Worm (Caenorhabditis elegans): ENCODE results near the gene F32A11.1.

Gene F32A11.1

ce11 chrII:13199674-13200215 lies 42.6 kb downstream of the F32A11.1 start, which contains the start of gene btf-1:
TSS of gene btf-1 (plus strand) at chrII:13200165.
- peak; percentile 55 for TF ChIP-seq spr-1 (tag; optimal IDR thresholded peaks at IDR 0.05)
- TF ChIP-seq hlh-30 (tag; optimal IDR thresholded peaks at IDR 0.05; ENCODE audit: insufficient read depth), result peak; percentile 36
- TF ChIP-seq pqm-1 (tag; optimal IDR thresholded peaks at IDR 0.05), result no peak
- TF ChIP-seq F37D6.2 (tag; optimal IDR thresholded peaks at IDR 0.05), result peak; percentile 52
- no peak for TF ChIP-seq daf-12 (tag; optimal IDR thresholded peaks at IDR 0.05)
- TF ChIP-seq nhr-77 (tag; optimal IDR thresholded peaks at IDR 0.05), result peak; percentile 54
- peak in 1 of 2 experiments; percentile 37 for TF ChIP-seq mdl-1 (tag; optimal IDR thresholded peaks at IDR 0.05)
- TF ChIP-seq spr-3 (GFP tag; optimal IDR thresholded peaks at IDR 0.05), result peak; percentile 20
- peak; percentile 59; the same call in 1 of the 2 replicates for TF ChIP-seq hmg-1.1 (GFP tag; IDR thresholded peaks at IDR 0.05)
- TF ChIP-seq duxl-1 (tag; optimal IDR thresholded peaks at IDR 0.05; ENCODE audit: poor library complexity), result peak; percentile 78
- 0 out of 2 replicates have a peak, but pooled peaks have one; percentile 9 for TF ChIP-seq nhr-42 (GFP tag; IDR thresholded peaks at IDR 0.05)
- no peak for TF ChIP-seq mxl-2 (GFP tag; conservative IDR thresholded peaks at IDR 0.05)
- TF ChIP-seq ceh-62 (tag; optimal IDR thresholded peaks at IDR 0.05), result no peak
- 0 out of 2 replicates have a peak, but pooled peaks have one; percentile 38 for TF ChIP-seq egl-43 (GFP tag; IDR thresholded peaks at IDR 0.05)
- TF ChIP-seq lir-3 (tag; optimal IDR thresholded peaks at IDR 0.05), result peak; percentile 54
- TF ChIP-seq lin-39 (tag; optimal IDR thresholded peaks at IDR 0.05), result no peak
- peak; percentile 83 for TF ChIP-seq unc-130 (GFP tag; optimal IDR thresholded peaks at IDR 0.05)
- TF ChIP-seq gei-8 (GFP tag; optimal IDR thresholded peaks at IDR 0.05), result peak; percentile 9
- peak; percentile 60 for TF ChIP-seq hlh-11 (tag; optimal IDR thresholded peaks at IDR 0.05)
- TF ChIP-seq ces-1 (GFP tag; optimal IDR thresholded peaks at IDR 0.05), result no peak
- TF ChIP-seq arid-1 (GFP tag; conservative IDR thresholded peaks at IDR 0.05), result peak; percentile 65; the same call in 1 of the 2 replicates
- TF ChIP-seq ceh-32 (tag; optimal IDR thresholded peaks at IDR 0.05; ENCODE audit: poor library complexity), result no peak
- no peak for TF ChIP-seq F49E8.2 (tag; optimal IDR thresholded peaks at IDR 0.05; ENCODE audit: borderline replicate concordance)
- TF ChIP-seq ztf-7 (tag; optimal IDR thresholded peaks at IDR 0.05), result no peak
- TF ChIP-seq aly-2 (tag; optimal IDR thresholded peaks at IDR 0.05), result no peak
- peak; percentile 42 for TF ChIP-seq fos-1 (tag; optimal IDR thresholded peaks at IDR 0.05)
- no peak for TF ChIP-seq mxl-3 (GFP tag; optimal IDR thresholded peaks at IDR 0.05)
- no peak for TF ChIP-seq madf-5 (GFP tag; IDR thresholded peaks at IDR 0.05)
- no peak for TF ChIP-seq cey-2 (tag; optimal IDR thresholded peaks at IDR 0.05; ENCODE audit: borderline replicate concordance, insufficient read depth)
- no peak for TF ChIP-seq F26F4.8 (GFP tag; conservative IDR thresholded peaks at IDR 0.05)
- 0 out of 2 replicates have a peak, but pooled peaks have one; percentile 17 for TF ChIP-seq snpc-1.2 (GFP tag; IDR thresholded peaks at IDR 0.05)
- TF ChIP-seq aha-1 (tag), result no peak
- TF ChIP-seq hif-1 (tag; optimal IDR thresholded peaks at IDR 0.05), result peak in 1 of 2 experiments; percentile 86
- TF ChIP-seq nhr-48 (tag; optimal IDR thresholded peaks at IDR 0.05), result peak; percentile 21
- TF ChIP-seq skn-1 (tag; optimal IDR thresholded peaks at IDR 0.05), result no peak
- 0 out of 2 replicates have a peak, but pooled peaks have one; percentile 32 for TF ChIP-seq php-3 (GFP tag; IDR thresholded peaks at IDR 0.05)
- TF ChIP-seq daf-16 (GFP tag; optimal IDR thresholded peaks at IDR 0.05), result peak in 1 of 2 experiments; percentile 15
- TF ChIP-seq daf-16 (tag; optimal IDR thresholded peaks at IDR 0.05), result peak; percentile 65
- TF ChIP-seq unc-39 (tag; optimal IDR thresholded peaks at IDR 0.05), result no peak
- TF ChIP-seq Y105C5A.15 (GFP tag; IDR thresholded peaks at IDR 0.05), result 0 out of 2 replicates have a peak, but pooled peaks have one; percentile 12
- peak; percentile 18 to 82 for TF ChIP-seq lsy-2 (tag; optimal IDR thresholded peaks at IDR 0.05)
- TF ChIP-seq nhr-25 (tag; optimal IDR thresholded peaks at IDR 0.05; ENCODE audit: borderline replicate concordance, insufficient read depth), result peak; percentile 76
- TF ChIP-seq attf-4 (tag; optimal IDR thresholded peaks at IDR 0.05), result no peak
- TF ChIP-seq egl-27 (tag; optimal IDR thresholded peaks at IDR 0.05), result no peak
- TF ChIP-seq jun-1 (tag; optimal IDR thresholded peaks at IDR 0.05), result peak; percentile 55
- TF ChIP-seq lin-15B (tag; optimal IDR thresholded peaks at IDR 0.05), result peak; percentile 0
- peak; percentile 30 for TF ChIP-seq nhr-111 (GFP tag; optimal IDR thresholded peaks at IDR 0.05)
- peak; percentile 86 for TF ChIP-seq mep-1 (tag; optimal IDR thresholded peaks at IDR 0.05)
- TF ChIP-seq zfp-2 (tag; optimal IDR thresholded peaks at IDR 0.05), result no peak
- TF ChIP-seq Y5F2A.4 (GFP tag; optimal IDR thresholded peaks at IDR 0.05), result no peak

All from whole organism, L4 larva.